Worm (Caenorhabditis elegans): ENCODE data around the gene W01D2.3.

Gene W01D2.3

ce11 chrII:14804259-14804899 lies at the start of gene W01D2.3:
TSS of gene W01D2.3 (minus strand) at chrII:14804309.
- TF ChIP-seq aha-1 (tag; optimal IDR thresholded peaks at IDR 0.05), result no peak
- TF ChIP-seq irx-1 (tag; optimal IDR thresholded peaks at IDR 0.05), result peak; percentile 74
- no peak for TF ChIP-seq unc-98 (GFP tag; IDR thresholded peaks at IDR 0.05)
- no peak for TF ChIP-seq nhr-12 (tag; optimal IDR thresholded peaks at IDR 0.05)
- no peak for TF ChIP-seq nhr-76 (tag; optimal IDR thresholded peaks at IDR 0.05)
- TF ChIP-seq pax-3 (tag; optimal IDR thresholded peaks at IDR 0.05), result peak; percentile 13
- TF ChIP-seq ets-5 (GFP tag; IDR thresholded peaks at IDR 0.05), result no peak
- no peak for TF ChIP-seq nhr-84 (tag; optimal IDR thresholded peaks at IDR 0.05)
- peak; percentile 74 for TF ChIP-seq tbx-2 (tag; optimal IDR thresholded peaks at IDR 0.05)
- TF ChIP-seq sptf-1 (tag; optimal IDR thresholded peaks at IDR 0.05), result no peak
- TF ChIP-seq lin-15B (tag; optimal IDR thresholded peaks at IDR 0.05), result peak; percentile 10
- TF ChIP-seq nhr-11 (tag; optimal IDR thresholded peaks at IDR 0.05), result no peak
- peak; percentile 42 to 56 (median 54) for TF ChIP-seq dpl-1 (GFP tag; optimal IDR thresholded peaks at IDR 0.05)
- no peak for TF ChIP-seq tlp-1 (tag; optimal IDR thresholded peaks at IDR 0.05)
- TF ChIP-seq pqm-1 (tag; optimal IDR thresholded peaks at IDR 0.05), result no peak
- peak; percentile 46 to 54 for TF ChIP-seq lin-35 (GFP tag; optimal IDR thresholded peaks at IDR 0.05)
- TF ChIP-seq efl-3 (GFP tag; optimal IDR thresholded peaks at IDR 0.05), result peak; percentile 59
- no peak for TF ChIP-seq Y116A8C.19 (tag; optimal IDR thresholded peaks at IDR 0.05; ENCODE audit: borderline replicate concordance)
- TF ChIP-seq aly-2 (tag; optimal IDR thresholded peaks at IDR 0.05), result peak; percentile 81
- no peak for TF ChIP-seq fos-1 (tag; optimal IDR thresholded peaks at IDR 0.05)
- peak; percentile 88 for TF ChIP-seq nhr-85 (tag)
- TF ChIP-seq nhr-237 (tag; optimal IDR thresholded peaks at IDR 0.05), result no peak
- peak; percentile 61 for TF ChIP-seq skn-1 (tag; optimal IDR thresholded peaks at IDR 0.05)
- peak; percentile 25 for TF ChIP-seq C34B4.2 (tag; optimal IDR thresholded peaks at IDR 0.05)
- TF ChIP-seq snu-23 (GFP tag; optimal IDR thresholded peaks at IDR 0.05), result peak; percentile 81
- TF ChIP-seq ces-1 (GFP tag; optimal IDR thresholded peaks at IDR 0.05), result no peak
- TF ChIP-seq blmp-1 (tag; optimal IDR thresholded peaks at IDR 0.05), result peak; percentile 48
- no peak for TF ChIP-seq unc-62 (GFP tag; optimal IDR thresholded peaks at IDR 0.05)
- no peak for TF ChIP-seq fkh-8 (tag; optimal IDR thresholded peaks at IDR 0.05)
- 0 out of 2 replicates have a peak, but pooled peaks have one; percentile 50 for TF ChIP-seq mab-9 (GFP tag; IDR thresholded peaks at IDR 0.05)
- peak; percentile 73 for TF ChIP-seq lin-14 (GFP tag; optimal IDR thresholded peaks at IDR 0.05)
- no peak for TF ChIP-seq ama-1 (optimal IDR thresholded peaks at IDR 0.05)
- TF ChIP-seq nhr-19 (GFP tag; conservative IDR thresholded peaks at IDR 0.05), result peak; percentile 82
- TF ChIP-seq sup-37 (GFP tag; optimal IDR thresholded peaks at IDR 0.05), result peak; percentile 59
- TF ChIP-seq unc-30 (tag; optimal IDR thresholded peaks at IDR 0.05), result no peak
- no peak for TF ChIP-seq pag-3 (tag; optimal IDR thresholded peaks at IDR 0.05; ENCODE audit: borderline replicate concordance, insufficient read depth)
- TF ChIP-seq hpl-2 (GFP tag; optimal IDR thresholded peaks at IDR 0.05), result no peak
- TF ChIP-seq egl-13 (tag; optimal IDR thresholded peaks at IDR 0.05), result peak; percentile 27
- peak; percentile 92 for TF ChIP-seq nhr-47 (tag; optimal IDR thresholded peaks at IDR 0.05)
- TF ChIP-seq ceh-90 (tag; optimal IDR thresholded peaks at IDR 0.05), result no peak
- no peak for TF ChIP-seq fkh-4 (tag; optimal IDR thresholded peaks at IDR 0.05; ENCODE audit: borderline replicate concordance)
- TF ChIP-seq mep-1 (tag; optimal IDR thresholded peaks at IDR 0.05), result peak; percentile 26
- peak; percentile 64 for TF ChIP-seq ceh-8 (GFP tag; optimal IDR thresholded peaks at IDR 0.05)
- peak; percentile 28 for TF ChIP-seq F16B12.6 (tag; optimal IDR thresholded peaks at IDR 0.05)
- peak; percentile 99 for TF ChIP-seq snpc-4 (tag; optimal IDR thresholded peaks at IDR 0.05)
- TF ChIP-seq lin-39 (tag; optimal IDR thresholded peaks at IDR 0.05), result no peak
- peak; percentile 24 for TF ChIP-seq sox-4 (tag; optimal IDR thresholded peaks at IDR 0.05)
- peak; percentile 62 to 65 for TF ChIP-seq lsy-2 (tag; optimal IDR thresholded peaks at IDR 0.05)
- TF ChIP-seq ceh-88 (GFP tag; IDR thresholded peaks at IDR 0.05), result peak; percentile 54; the same call in 1 of the 2 replicates
- no peak for TF ChIP-seq hlh-4 (tag; optimal IDR thresholded peaks at IDR 0.05)
- TF ChIP-seq nhr-71 (tag; optimal IDR thresholded peaks at IDR 0.05), result peak; percentile 85
- TF ChIP-seq xbp-1 (tag; optimal IDR thresholded peaks at IDR 0.05), result peak; percentile 69
- TF ChIP-seq nhr-90 (tag; optimal IDR thresholded peaks at IDR 0.05; ENCODE audit: poor library complexity), result peak; percentile 88

Measured in whole organism, L1 larva.